Fruit fly (Drosophila melanogaster): ENCODE results near the gene ppan.

The ppan gene

DNA sequence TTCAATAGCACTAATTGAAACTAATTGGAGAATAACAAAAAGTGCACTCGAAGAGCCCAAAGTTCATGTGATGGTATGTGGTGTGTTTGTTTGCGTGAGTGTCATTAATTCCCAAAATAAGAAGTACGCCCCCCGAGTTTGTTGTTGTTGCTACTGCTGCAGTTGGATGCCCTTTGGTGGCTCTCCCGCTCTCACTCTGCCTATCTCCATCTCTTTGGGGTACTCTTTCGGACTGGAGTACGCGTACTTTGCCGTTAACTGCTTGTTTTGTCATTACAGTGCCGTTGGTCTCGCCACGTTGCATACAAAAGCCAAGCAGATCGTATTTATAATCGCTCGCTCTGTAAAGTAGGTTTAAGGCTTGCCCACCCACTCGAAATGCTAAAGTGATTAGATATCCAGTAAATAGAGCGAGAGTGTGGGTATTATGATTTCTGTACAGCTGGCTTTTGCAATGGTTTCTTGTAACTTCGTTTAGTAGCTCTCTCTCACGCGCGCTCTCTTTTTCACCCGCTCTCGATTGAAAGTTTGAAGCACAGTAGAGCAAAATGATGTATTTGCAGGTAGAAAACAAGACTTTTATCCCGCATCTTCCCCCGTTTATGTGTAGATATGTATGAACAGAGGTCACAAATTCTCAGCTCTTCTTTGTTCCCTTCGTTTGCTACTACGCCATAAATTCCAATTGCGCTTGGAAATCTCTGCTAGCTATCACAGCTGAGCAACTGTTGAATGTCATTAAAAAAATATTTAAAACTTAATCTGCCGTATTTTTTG, 3.9 kb upstream of the ppan start (continued):
- TF ChIP-seq wor (GFP tag; IDR thresholded peaks at IDR 0.05) (no peak), CG7786 (GFP tag; optimal IDR thresholded peaks at IDR 0.05) (peak; percentile 23), gfzf (GFP tag; optimal IDR thresholded peaks at IDR 0.05) (no peak), CG1602 (GFP tag; optimal IDR thresholded peaks at IDR 0.05) (peak; percentile 28), CG3407 (GFP tag; optimal IDR thresholded peaks at IDR 0.05) (no peak), CG7963 (GFP tag; IDR thresholded peaks at IDR 0.05; ENCODE audit: partially characterized antibody) (no peak), CG12769 (tag; optimal IDR thresholded peaks at IDR 0.05) (peak; percentile 17), CG14965 (GFP tag; optimal IDR thresholded peaks at IDR 0.05; ENCODE audit: borderline replicate concordance) (no peak), CG2116 (GFP tag; optimal IDR thresholded peaks at IDR 0.05) (no peak), oc (tag; optimal IDR thresholded peaks at IDR 0.05) (peak; percentile 42), vnd (GFP tag; IDR thresholded peaks at IDR 0.05; ENCODE audit: partially characterized antibody) (no peak), CG10565 (GFP tag; optimal IDR thresholded peaks at IDR 0.05) (no peak), hbn (GFP tag; IDR thresholded peaks at IDR 0.05; ENCODE audit: partially characterized antibody) (no peak), CG2712 (tag; optimal IDR thresholded peaks at IDR 0.05) (peak; percentile 24), CG32772 (GFP tag; IDR thresholded peaks at IDR 0.05) (0 out of 2 replicates have a peak, but pooled peaks have one; percentile 30), ac (GFP tag; optimal IDR thresholded peaks at IDR 0.05) (no peak), NC2α (GFP tag; optimal IDR thresholded peaks at IDR 0.05) (no peak), ham (GFP tag; IDR thresholded peaks at IDR 0.05) (no peak), CG13296 (GFP tag; optimal IDR thresholded peaks at IDR 0.05) (no peak), CG1233 (GFP tag; optimal IDR thresholded peaks at IDR 0.05) (peak; percentile 45), tna (GFP tag; IDR thresholded peaks at IDR 0.05; ENCODE audit: partially characterized antibody) (no peak), Elba2 (GFP tag; optimal IDR thresholded peaks at IDR 0.05) (no peak), Dfd (GFP tag; optimal IDR thresholded peaks at IDR 0.05) (no peak), Eip74EF (GFP tag; optimal IDR thresholded peaks at IDR 0.05) (peak; percentile 31 to 41), Xrp1 (GFP tag; IDR thresholded peaks at IDR 0.05) (peak; percentile 7), tap (tag; optimal IDR thresholded peaks at IDR 0.05) (no peak), CG32532 (GFP tag; IDR thresholded peaks at IDR 0.05) (no peak; the same call in 1 of the 2 replicates), CG10979 (tag; optimal IDR thresholded peaks at IDR 0.05) (no peak), CTCF (GFP tag; optimal IDR thresholded peaks at IDR 0.05) (peak; percentile 15), h (optimal IDR thresholded peaks at IDR 0.05) (no peak), Six4 (GFP tag; optimal IDR thresholded peaks at IDR 0.05) (no peak), Med (GFP tag) (peak; percentile 75), CG8281 (tag; optimal IDR thresholded peaks at IDR 0.05) (peak; percentile 10), sisA (GFP tag; IDR thresholded peaks at IDR 0.05) (no peak), mld (GFP tag; IDR thresholded peaks at IDR 0.05; ENCODE audit: partially characterized antibody) (no peak), Hmr (GFP tag; optimal IDR thresholded peaks at IDR 0.05) (peak; percentile 58), Dref (GFP tag; IDR thresholded peaks at IDR 0.05) (no peak), CG31224 (GFP tag; IDR thresholded peaks at IDR 0.05) (peak; percentile 36; the same call in 1 of the 2 replicates), sna (GFP tag; IDR thresholded peaks at IDR 0.05; ENCODE audit: partially characterized antibody) (no peak), Fer2 (tag; optimal IDR thresholded peaks at IDR 0.05) (no peak), Lhr (GFP tag; optimal IDR thresholded peaks at IDR 0.05) (no peak), slp2 (GFP tag; optimal IDR thresholded peaks at IDR 0.05) (no peak), rib (GFP tag; IDR thresholded peaks at IDR 0.05) (no peak), D (optimal IDR thresholded peaks at IDR 0.05) (no peak), D (GFP tag; optimal IDR thresholded peaks at IDR 0.05) (peak; percentile 5), bsh (GFP tag; optimal IDR thresholded peaks at IDR 0.05) (no peak), CG18262 (tag; optimal IDR thresholded peaks at IDR 0.05) (peak; percentile 14), gt (GFP tag; IDR thresholded peaks at IDR 0.05) (no peak), sens-2 (GFP tag; IDR thresholded peaks at IDR 0.05) (no peak), sug (tag; optimal IDR thresholded peaks at IDR 0.05) (peak; percentile 14)
